Worm (Caenorhabditis elegans): ENCODE measurements around the gene T28D6.3.

DNA sequence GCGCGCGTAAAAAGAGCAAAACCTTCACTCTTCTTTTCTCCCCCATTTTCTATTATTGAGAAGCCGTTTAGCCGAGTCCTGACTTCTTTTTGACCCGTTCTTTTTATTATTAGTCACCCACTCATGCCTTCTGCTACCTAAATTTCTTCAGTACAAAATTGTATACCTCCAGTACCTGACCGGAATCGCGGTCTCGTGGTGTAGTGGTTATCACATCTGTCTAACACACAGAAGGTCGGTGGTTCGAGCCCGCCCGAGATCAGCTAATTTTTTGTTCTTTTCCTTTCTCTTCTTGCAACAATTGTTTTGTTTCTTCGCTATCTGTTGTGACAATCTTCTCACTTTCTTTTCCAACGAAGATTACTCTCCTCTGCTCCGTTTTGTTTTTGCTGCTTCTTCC lies 13.7 kb upstream of the T28D6.3 start:
- TF ChIP-seq nhr-237 (tag; optimal IDR thresholded peaks at IDR 0.05), result no peak
- TF ChIP-seq nhr-76 (tag; optimal IDR thresholded peaks at IDR 0.05), result no peak
- no peak for TF ChIP-seq mep-1 (tag; optimal IDR thresholded peaks at IDR 0.05)
- no peak for TF ChIP-seq unc-62 (GFP tag; optimal IDR thresholded peaks at IDR 0.05)
- TF ChIP-seq zip-8 (tag; optimal IDR thresholded peaks at IDR 0.05), result no peak
- TF ChIP-seq flh-1 (GFP tag; optimal IDR thresholded peaks at IDR 0.05), result no peak
- no peak for TF ChIP-seq unc-39 (tag; optimal IDR thresholded peaks at IDR 0.05)
- no peak for TF ChIP-seq ztf-11 (tag; optimal IDR thresholded peaks at IDR 0.05)

Data from whole organism, mixed stage, embryonic.